Worm (Caenorhabditis elegans) whole organism, mixed stage, embryonic: Measurements from ENCODE around the gene F20B6.5.

ENCODE experiments used
- M03D4.4 ChIP-seq: sonication (generic microtip); optimal IDR thresholded peaks from 2 replicates; lab custom pipeline; 2017; ENCODE audit warnings: mild to moderate bottlenecking, missing genetic modification characterization, missing compliant biosample characterization
- bed-3 ChIP-seq: fragments of 200-800 bp; sonication (Bioruptor generic); optimal IDR thresholded peaks from 3 replicates; lab custom pipeline; 2018; ENCODE audit warnings: mild to moderate bottlenecking, missing genetic modification characterization, moderate library complexity, missing compliant biosample characterization
- ceh-39 ChIP-seq: fragments of 150-350 bp; optimal IDR thresholded peaks from 2 replicates; lab custom pipeline; 2014; ENCODE audit warnings: missing biosample characterization, missing genetic modification characterization
- ceh-43 ChIP-seq: fragments of 200-800 bp; sonication (Bioruptor generic); optimal IDR thresholded peaks from 2 replicates; lab custom pipeline; 2018; ENCODE audit warnings: mild to moderate bottlenecking, missing genetic modification characterization, moderate library complexity, missing compliant biosample characterization
- ceh-83 ChIP-seq: fragments of 200-800 bp; sonication (Bioruptor generic); optimal IDR thresholded peaks from 2 replicates; lab custom pipeline; 2018; ENCODE audit warnings: mild to moderate bottlenecking, missing genetic modification characterization, missing compliant biosample characterization
- ces-1 ChIP-seq: fragments of 150-350 bp; optimal IDR thresholded peaks from 2 replicates; lab custom pipeline; 2014; ENCODE audit warnings: missing biosample characterization, missing genetic modification reagents, missing genetic modification characterization
- cnd-1 ChIP-seq: fragments of 200-800 bp; sonication (Bioruptor generic); optimal IDR thresholded peaks from 2 replicates; lab custom pipeline; 2018; ENCODE audit warnings: mild to moderate bottlenecking, missing genetic modification characterization, missing compliant biosample characterization
- drap-1 ChIP-seq: fragments of 200-800 bp; sonication (Bioruptor generic); optimal IDR thresholded peaks from 3 replicates; lab custom pipeline; 2018; ENCODE audit warnings: mild to moderate bottlenecking, missing genetic modification characterization, missing compliant biosample characterization
- elt-1 ChIP-seq: sonication (generic microtip); optimal IDR thresholded peaks from 2 replicates; lab custom pipeline; 2017; ENCODE audit warnings: missing genetic modification characterization, mild to moderate bottlenecking, missing compliant biosample characterization, antibody characterized with exemption, moderate library complexity, borderline replicate concordance; ENCODE audit not compliant: insufficient read depth
- elt-3 ChIP-seq: fragments of 150-350 bp; optimal IDR thresholded peaks from 2 replicates; lab custom pipeline; 2014; ENCODE audit warnings: missing biosample characterization, missing genetic modification characterization
- flh-1 ChIP-seq: fragments of 200-800 bp; sonication (Bioruptor generic); optimal IDR thresholded peaks from 2 replicates; lab custom pipeline; 2018; ENCODE audit warnings: mild to moderate bottlenecking, missing genetic modification characterization, moderate library complexity, missing compliant biosample characterization
- ham-2 ChIP-seq: fragments of 200-800 bp; sonication (Bioruptor generic); optimal IDR thresholded peaks from 2 replicates; lab custom pipeline; 2018; ENCODE audit warnings: mild to moderate bottlenecking, missing genetic modification characterization, missing compliant biosample characterization
- hlh-1 ChIP-seq: fragments of 150-350 bp; optimal IDR thresholded peaks from 2 replicates; lab custom pipeline; 2014; ENCODE audit warnings: missing biosample characterization, missing genetic modification reagents, missing genetic modification characterization
- lin-13 ChIP-seq: fragments of 150-350 bp; optimal IDR thresholded peaks from 2 replicates; lab custom pipeline; 2014; ENCODE audit warnings: missing biosample characterization, missing genetic modification characterization
- lin-32 ChIP-seq: fragments of 200-800 bp; sonication (Bioruptor generic); optimal IDR thresholded peaks from 2 replicates; lab custom pipeline; 2018; ENCODE audit warnings: mild to moderate bottlenecking, missing genetic modification characterization, missing compliant biosample characterization
- lsy-2 ChIP-seq: fragments of 150-350 bp; optimal IDR thresholded peaks from 2 replicates; lab custom pipeline; 2014; ENCODE audit warnings: missing biosample characterization, missing genetic modification characterization
- mep-1 ChIP-seq: fragments of 150-350 bp; optimal IDR thresholded peaks from 2 replicates; lab custom pipeline; 2017; ENCODE audit warnings: missing biosample characterization, missing genetic modification reagents, missing genetic modification characterization, inconsistent platforms
- mls-2 ChIP-seq: sonication (generic microtip); optimal IDR thresholded peaks from 2 replicates; lab custom pipeline; 2016; ENCODE audit warnings: mild to moderate bottlenecking, missing genetic modification characterization, moderate library complexity, missing compliant biosample characterization
- nhr-12 ChIP-seq: fragments of 150-350 bp; optimal IDR thresholded peaks from 2 replicates; lab custom pipeline; 2014; ENCODE audit warnings: missing biosample characterization, missing genetic modification characterization
- nhr-2 ChIP-seq: fragments of 150-350 bp; optimal IDR thresholded peaks from 2 replicates; lab custom pipeline; 2014; ENCODE audit warnings: missing biosample characterization, missing genetic modification characterization
- nhr-237 ChIP-seq: fragments of 150-350 bp; optimal IDR thresholded peaks from 2 replicates; lab custom pipeline; 2014; ENCODE audit warnings: missing biosample characterization, missing genetic modification characterization
- nhr-76 ChIP-seq: sonication (generic microtip); optimal IDR thresholded peaks from 2 replicates; lab custom pipeline; 2017; ENCODE audit warnings: missing biosample characterization, missing genetic modification characterization
- pha-4 ChIP-seq: fragments of 150-350 bp; optimal IDR thresholded peaks from 2 replicates; lab custom pipeline; 2018; ENCODE audit warnings: missing biosample characterization, missing genetic modification reagents, missing genetic modification characterization
- snpc-4 ChIP-seq: fragments of 150-350 bp; optimal IDR thresholded peaks from 2 replicates; lab custom pipeline; 2014; ENCODE audit warnings: missing biosample characterization, missing genetic modification characterization
- sptf-1 ChIP-seq: sonication (generic microtip); optimal IDR thresholded peaks from 2 replicates; lab custom pipeline; 2017; ENCODE audit warnings: mild to moderate bottlenecking, missing genetic modification characterization, moderate library complexity, missing compliant biosample characterization
- tbx-8 ChIP-seq: fragments of 200-800 bp; sonication (Bioruptor generic); optimal IDR thresholded peaks from 2 replicates; lab custom pipeline; 2018; ENCODE audit warnings: mild to moderate bottlenecking, missing genetic modification characterization, moderate library complexity, missing compliant biosample characterization
- unc-120 ChIP-seq: sonication (generic microtip); optimal IDR thresholded peaks from 2 replicates; lab custom pipeline; 2017; ENCODE audit warnings: missing genetic modification characterization, missing compliant biosample characterization; ENCODE audit not compliant: poor library complexity, severe bottlenecking
- unc-39 ChIP-seq: fragments of 150-350 bp; optimal IDR thresholded peaks from 2 replicates; lab custom pipeline; 2014; ENCODE audit warnings: missing biosample characterization, missing genetic modification characterization
- unc-62 ChIP-seq: fragments of 150-350 bp; optimal IDR thresholded peaks from 2 replicates; lab custom pipeline; 2014; ENCODE audit warnings: missing biosample characterization, missing genetic modification reagents, missing genetic modification characterization
- zip-8 ChIP-seq: fragments of 150-350 bp; optimal IDR thresholded peaks from 2 replicates; lab custom pipeline; 2014; ENCODE audit warnings: missing biosample characterization, missing genetic modification characterization
- ztf-11 ChIP-seq: fragments of 150-350 bp; optimal IDR thresholded peaks from 2 replicates; lab custom pipeline; 2014; ENCODE audit warnings: missing biosample characterization, missing genetic modification characterization

Gene F20B6.5

DNA sequence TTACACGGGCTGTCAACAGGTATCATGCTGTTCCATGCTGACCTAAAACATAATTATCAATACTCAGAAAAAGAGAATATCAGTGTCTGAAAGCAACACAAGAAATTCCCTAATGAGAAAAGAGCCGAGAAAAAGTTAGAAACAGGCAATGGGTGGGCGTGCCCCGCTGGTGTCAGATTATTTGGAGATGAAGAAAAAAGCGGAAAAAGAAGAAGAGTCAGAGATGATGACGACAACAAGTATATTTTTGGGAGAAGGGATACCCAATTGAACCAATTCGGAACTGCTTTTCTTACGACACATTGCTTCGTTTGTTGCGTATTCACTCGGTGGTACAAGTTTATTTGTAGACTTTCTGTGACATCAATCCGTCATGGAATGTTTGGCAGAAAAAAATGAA is 3.3 kb downstream of the F20B6.5 start, which contains the start of gene F20B6.4:
F20B6.4 (minus strand) TSS at position 101 of the 400 bp plus-strand sequence.
- TF ChIP-seq ceh-83 (GFP tag; lab: Kevin White, UChicago), result no peak
- TF ChIP-seq lin-32 (GFP tag; lab: Kevin White, UChicago), result no peak
- no peak for TF ChIP-seq sptf-1 (tag; lab: Kevin White, UChicago)

DNA sequence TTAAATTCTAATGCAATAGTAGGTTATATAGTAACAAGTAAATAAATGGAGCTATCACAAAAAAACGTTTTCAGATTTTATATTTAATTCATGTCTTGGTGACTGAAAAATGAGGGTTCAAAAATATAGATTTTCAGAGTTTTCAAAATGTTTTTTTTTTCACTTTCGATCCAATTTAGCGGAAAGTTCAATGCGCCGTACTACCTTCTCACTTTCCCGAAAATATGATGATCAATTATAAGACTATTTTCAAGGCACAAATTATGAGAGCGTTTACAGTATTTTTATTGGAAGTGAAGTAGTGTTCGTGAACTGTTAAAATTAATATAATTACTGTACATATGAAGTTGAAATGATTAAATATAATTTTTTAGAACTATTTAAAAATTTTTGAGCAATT is 6.6 kb downstream of the F20B6.5 start:
- no peak for TF ChIP-seq ceh-43
- TF ChIP-seq, all 35 proteins: peak for 0

- no peak for TF ChIP-seq elt-3 (tag; lab: Kevin White, UChicago)
- TF ChIP-seq sptf-1 (tag; lab: Kevin White, UChicago), result no peak
- no peak for TF ChIP-seq lin-32 (GFP tag; lab: Kevin White, UChicago)
- no peak for TF ChIP-seq zip-8
- TF ChIP-seq nhr-76 (tag; lab: Kevin White, UChicago), result no peak
- TF ChIP-seq pha-4 (tag; lab: Kevin White, UChicago), result no peak
- TF ChIP-seq nhr-12, result no peak
- no peak for TF ChIP-seq drap-1 (GFP tag; lab: Kevin White, UChicago)
- TF ChIP-seq lin-13 (tag; lab: Kevin White, UChicago), result no peak
- no peak for TF ChIP-seq lsy-2 (tag; lab: Kevin White, UChicago)
- no peak for TF ChIP-seq snpc-4 (tag; lab: Kevin White, UChicago)
- TF ChIP-seq, all 35 proteins: peak for 0
These were observed 7.5 kb downstream of the F20B6.5 start for ce11 chrX:4192235-4192634.

DNA sequence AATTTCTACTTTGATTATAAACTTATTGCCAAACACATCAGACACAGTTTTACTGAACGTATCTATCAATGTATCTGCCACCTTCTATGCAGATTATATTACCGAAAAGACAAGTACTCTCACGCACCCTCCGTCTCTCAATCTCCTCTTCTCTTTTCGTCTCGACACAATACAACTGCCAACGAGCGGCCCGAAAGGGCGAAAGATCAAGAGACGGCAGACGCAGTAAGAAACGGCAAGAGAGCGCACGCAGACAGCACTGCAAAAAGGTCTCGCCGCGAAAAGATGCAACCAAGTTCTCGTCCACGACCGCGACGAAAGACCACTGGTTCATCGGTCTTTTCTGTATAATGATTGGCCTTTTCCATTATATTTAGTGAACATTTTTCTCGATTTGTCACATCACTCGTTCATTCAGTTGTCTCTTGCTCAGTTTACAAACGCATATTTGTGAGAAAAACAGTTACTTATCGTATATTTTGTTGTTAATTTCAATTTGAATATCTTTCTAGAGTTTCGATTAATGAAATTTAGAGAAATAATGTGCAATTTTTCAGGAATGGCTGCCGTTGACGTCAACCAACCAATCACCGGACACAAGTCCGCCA is 9.1 kb downstream of the F20B6.5 start, which contains the start of gene vha-12:
vha-12 (plus strand) TSS at position 558 of the 608 bp plus-strand sequence.
- no peak for TF ChIP-seq ceh-43
- no peak for TF ChIP-seq lin-13 (tag; lab: Kevin White, UChicago)
- TF ChIP-seq mls-2, result peak; percentile 20
- no peak for TF ChIP-seq unc-39 (tag; lab: Kevin White, UChicago)
- TF ChIP-seq lsy-2 (tag; lab: Kevin White, UChicago), result peak; percentile 45
- no peak for TF ChIP-seq ham-2 (GFP tag; lab: Kevin White, UChicago)
- peak; percentile 81 for TF ChIP-seq pha-4 (tag; lab: Kevin White, UChicago)
- no peak for TF ChIP-seq drap-1 (GFP tag; lab: Kevin White, UChicago)
- peak; percentile 82 for TF ChIP-seq nhr-237 (tag; lab: Kevin White, UChicago)
- peak; percentile 84 for TF ChIP-seq unc-62
- peak; percentile 31 for TF ChIP-seq sptf-1 (tag; lab: Kevin White, UChicago)
- no peak for TF ChIP-seq tbx-8 (GFP tag; lab: Kevin White, UChicago)
- no peak for TF ChIP-seq nhr-12
- peak; percentile 87 for TF ChIP-seq mep-1 (tag; lab: Kevin White, UChicago)
- TF ChIP-seq cnd-1 (tag; lab: Kevin White, UChicago), result no peak
- peak; percentile 74 for TF ChIP-seq hlh-1 (tag; lab: Kevin White, UChicago)
- peak; percentile 19 for TF ChIP-seq elt-1
- no peak for TF ChIP-seq flh-1 (GFP tag; lab: Kevin White, UChicago)
- peak; percentile 40 for TF ChIP-seq elt-3 (tag; lab: Kevin White, UChicago)
- peak; percentile 30 for TF ChIP-seq nhr-2 (tag; lab: Kevin White, UChicago)
- no peak for TF ChIP-seq ztf-11 (tag; lab: Kevin White, UChicago)
- TF ChIP-seq bed-3, result no peak
- peak; percentile 94 for TF ChIP-seq ces-1
- TF ChIP-seq unc-120, result peak; percentile 72
- TF ChIP-seq ceh-39, result peak; percentile 21

DNA sequence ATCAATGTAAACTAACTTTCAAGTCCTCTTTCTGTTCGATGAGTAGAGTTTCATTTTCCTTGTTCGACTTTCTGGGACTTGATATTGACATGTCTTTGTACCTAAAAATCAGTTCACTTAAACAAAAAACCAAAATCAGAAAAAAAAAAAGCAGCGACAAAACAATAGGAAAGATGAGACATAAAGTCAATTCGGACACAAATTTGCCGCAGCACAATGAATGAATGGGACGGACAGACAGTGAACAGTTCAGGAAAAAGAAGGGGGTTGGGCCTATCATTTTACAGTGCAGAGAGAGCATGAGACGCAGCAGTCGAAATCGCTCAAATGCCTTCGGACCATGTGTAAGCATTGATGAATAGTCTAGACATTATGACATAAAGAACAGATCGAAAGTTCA is 13.1 kb downstream of the F20B6.5 start, which contains the start of gene mrp-6:
mrp-6 (minus strand) TSS at position 101 of the 400 bp plus-strand sequence.
- no peak for TF ChIP-seq ceh-39
- TF ChIP-seq ceh-43, result no peak
- no peak for TF ChIP-seq bed-3
- no peak for TF ChIP-seq unc-120
- TF ChIP-seq ceh-83 (GFP tag; lab: Kevin White, UChicago), result no peak
- no peak for TF ChIP-seq elt-3 (tag; lab: Kevin White, UChicago)
- no peak for TF ChIP-seq lin-32 (GFP tag; lab: Kevin White, UChicago)
- no peak for TF ChIP-seq ham-2 (GFP tag; lab: Kevin White, UChicago)
- TF ChIP-seq elt-1, result no peak
- no peak for TF ChIP-seq tbx-8 (GFP tag; lab: Kevin White, UChicago)
- TF ChIP-seq M03D4.4, result no peak
- no peak for TF ChIP-seq snpc-4 (tag; lab: Kevin White, UChicago)
- TF ChIP-seq nhr-76 (tag; lab: Kevin White, UChicago), result no peak
- TF ChIP-seq, all 35 proteins: peak for 0
